Worm (Caenorhabditis elegans) whole organism, early embryonic: ENCODE results near the gene R11G1.7.

Experiments used
- B0310.2 ChIP-seq: sonication (generic microtip); optimal IDR thresholded peaks from 2 replicates; lab custom pipeline; 2016; ENCODE audit warnings: mild to moderate bottlenecking, missing genetic modification characterization, missing compliant biosample characterization
- F13C5.2 ChIP-seq: sonication (generic microtip); optimal IDR thresholded peaks from 2 replicates; lab custom pipeline; 2017; ENCODE audit warnings: mild to moderate bottlenecking, missing genetic modification characterization, inconsistent platforms, missing compliant biosample characterization
- aly-1 ChIP-seq: sonication (generic microtip); optimal IDR thresholded peaks from 2 replicates; lab custom pipeline; 2016; ENCODE audit warnings: missing genetic modification characterization, missing compliant biosample characterization
- ama-1 ChIP-seq: fragments of 150-350 bp; optimal IDR thresholded peaks from 2 replicates; lab custom pipeline; 2014
- ceh-13 ChIP-seq: fragments of 200-800 bp; sonication (Bioruptor generic); optimal IDR thresholded peaks from 2 replicates; lab custom pipeline; 2018; ENCODE audit warnings: mild to moderate bottlenecking, missing genetic modification characterization, missing compliant biosample characterization
- ceh-36 ChIP-seq: sonication (generic microtip); optimal IDR thresholded peaks from 2 replicates; lab custom pipeline; 2016; ENCODE audit warnings: missing genetic modification characterization, inconsistent platforms, missing compliant biosample characterization
- ets-7 ChIP-seq: sonication (generic microtip); optimal IDR thresholded peaks from 2 replicates; lab custom pipeline; 2016; ENCODE audit warnings: missing genotype, missing genetic modification characterization, missing compliant biosample characterization
- flt-1 ChIP-seq: fragments of 200-800 bp; sonication (Bioruptor generic); IDR thresholded peaks from 2 replicates; pipeline ENCODE4 v1.3.6; 2022; ENCODE audit warnings: missing genetic modification characterization, missing compliant biosample characterization
- hmbx-1 ChIP-seq: sonication (generic microtip); optimal IDR thresholded peaks from 2 replicates; lab custom pipeline; 2016; ENCODE audit warnings: mild to moderate bottlenecking, missing genetic modification characterization, missing compliant biosample characterization
- hmg-4 ChIP-seq: fragments of 200-800 bp; sonication (Bioruptor generic); optimal IDR thresholded peaks from 2 replicates; lab custom pipeline; 2018; ENCODE audit warnings: mild to moderate bottlenecking, missing genetic modification characterization, missing compliant biosample characterization
- hnd-1 ChIP-seq: sonication (generic microtip); optimal IDR thresholded peaks from 2 replicates; lab custom pipeline; 2016; ENCODE audit warnings: missing genetic modification characterization, missing compliant biosample characterization
- pes-1 ChIP-seq: fragments of 200-800 bp; sonication (Bioruptor generic); IDR thresholded peaks from 2 replicates; pipeline ENCODE4 v1.3.6; 2022; ENCODE audit warnings: missing genetic modification reagents, missing genetic modification characterization, missing compliant biosample characterization
- scrt-1 ChIP-seq: fragments of 200-800 bp; sonication (Bioruptor generic); IDR thresholded peaks from 2 replicates; pipeline ENCODE4 v1.3.6; 2022; ENCODE audit warnings: missing genetic modification characterization, missing compliant biosample characterization
- sea-1 ChIP-seq: fragments of 200-800 bp; sonication (Bioruptor generic); conservative IDR thresholded peaks from 2 replicates; pipeline ENCODE4 v1.3.6; 2022; ENCODE audit warnings: missing genetic modification characterization, missing compliant biosample characterization
- tbx-11 ChIP-seq: fragments of 200-800 bp; sonication (Bioruptor generic); IDR thresholded peaks from 2 replicates; pipeline ENCODE4 v1.3.6; 2022; ENCODE audit warnings: missing genetic modification characterization, missing compliant biosample characterization
- tbx-37 ChIP-seq: fragments of 200-800 bp; sonication (Bioruptor generic); conservative IDR thresholded peaks from 2 replicates; pipeline ENCODE4 v1.3.6; 2022; ENCODE audit warnings: missing genetic modification reagents, missing genetic modification characterization, missing compliant biosample characterization
- tra-4 ChIP-seq: sonication (generic microtip); optimal IDR thresholded peaks from 2 replicates; lab custom pipeline; 2017; ENCODE audit warnings: missing genetic modification characterization, missing compliant biosample characterization

Gene R11G1.7

DNA sequence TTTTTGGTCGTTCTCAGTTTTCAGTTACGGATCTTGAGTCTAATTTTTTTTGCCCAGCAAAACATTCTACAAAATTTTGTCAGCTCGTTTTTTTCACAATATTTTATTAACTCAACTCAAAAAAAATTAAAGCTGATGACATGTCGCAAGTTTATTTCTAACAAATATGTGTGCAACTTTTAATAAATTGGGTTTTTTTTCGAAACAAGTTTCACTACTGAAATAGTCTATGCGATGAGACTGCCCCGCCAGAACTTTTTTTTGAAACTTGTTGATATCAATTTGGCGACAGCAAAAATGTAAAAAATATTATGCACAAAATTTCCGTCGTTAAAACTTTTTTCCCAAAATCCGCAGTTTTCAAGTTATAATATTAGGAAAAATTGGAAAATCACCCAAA lies 32.9 kb upstream of the R11G1.7 start, which contains the start of gene C18B2.2:
C18B2.2 (plus strand) TSS at position 301 of the 400 bp plus-strand sequence.
- TF ChIP-seq tra-4 (tag; lab: Kevin White, UChicago) = no peak
- TF ChIP-seq ama-1 (lab: Kevin White, UChicago) = no peak
- TF ChIP-seq pes-1 (GFP tag; lab: Robert Waterston, UW) = no peak
- no peak for TF ChIP-seq hnd-1 (tag; lab: Kevin White, UChicago)
- no peak for TF ChIP-seq tbx-37 (GFP tag; lab: Robert Waterston, UW)
- no peak for TF ChIP-seq hmg-4
- no peak for TF ChIP-seq hmbx-1 (tag; lab: Kevin White, UChicago)
- TF ChIP-seq scrt-1 (GFP tag; lab: Robert Waterston, UW) = no peak
- no peak for TF ChIP-seq ceh-36 (tag; lab: Kevin White, UChicago)
- no peak for TF ChIP-seq B0310.2
- no peak for TF ChIP-seq tbx-11 (GFP tag; lab: Robert Waterston, UW)
- no peak for TF ChIP-seq aly-1 (tag; lab: Kevin White, UChicago)
- TF ChIP-seq F13C5.2 (tag; lab: Kevin White, UChicago) = no peak
- no peak for TF ChIP-seq ceh-13 (GFP tag; lab: Kevin White, UChicago)
- no peak for TF ChIP-seq sea-1 (GFP tag; lab: Robert Waterston, UW)
- TF ChIP-seq ets-7 (tag; lab: Kevin White, UChicago) = no peak
- TF ChIP-seq flt-1 (GFP tag; lab: Robert Waterston, UW) = no peak

DNA sequence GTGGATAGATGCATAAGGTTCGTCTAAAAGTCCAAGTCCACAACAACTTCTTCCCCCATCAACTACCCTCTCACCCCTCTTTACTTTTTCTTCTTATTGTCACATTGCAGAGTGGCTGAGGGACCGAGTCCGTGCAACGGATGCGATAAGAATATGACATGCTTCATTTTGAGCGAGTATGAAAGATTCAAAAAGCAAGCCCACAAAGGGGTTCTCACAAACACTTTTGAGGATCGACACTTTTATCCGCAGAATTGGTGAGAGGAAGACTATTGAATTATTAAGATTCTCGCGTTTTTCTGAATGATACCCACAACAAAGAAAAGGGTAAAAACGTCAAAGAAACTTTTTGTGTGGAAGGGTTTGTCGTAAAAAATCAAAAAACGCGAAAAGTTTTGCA lies 30.5 kb upstream of the R11G1.7 start:
- no peak for TF ChIP-seq scrt-1 (GFP tag; lab: Robert Waterston, UW)
- no peak for TF ChIP-seq F13C5.2 (tag; lab: Kevin White, UChicago)
- TF ChIP-seq ama-1 (lab: Kevin White, UChicago) = no peak
- TF ChIP-seq flt-1 (GFP tag; lab: Robert Waterston, UW) = no peak
- no peak for TF ChIP-seq hnd-1 (tag; lab: Kevin White, UChicago)
- no peak for TF ChIP-seq tbx-37 (GFP tag; lab: Robert Waterston, UW)
- TF ChIP-seq sea-1 (GFP tag; lab: Robert Waterston, UW) = no peak
- TF ChIP-seq aly-1 (tag; lab: Kevin White, UChicago) = no peak
- no peak for TF ChIP-seq ceh-13 (GFP tag; lab: Kevin White, UChicago)
- TF ChIP-seq pes-1 (GFP tag; lab: Robert Waterston, UW) = no peak
- TF ChIP-seq hmbx-1 (tag; lab: Kevin White, UChicago) = no peak
- no peak for TF ChIP-seq B0310.2
- no peak for TF ChIP-seq hmg-4
- TF ChIP-seq ceh-36 (tag; lab: Kevin White, UChicago) = no peak
- no peak for TF ChIP-seq tbx-11 (GFP tag; lab: Robert Waterston, UW)
- TF ChIP-seq ets-7 (tag; lab: Kevin White, UChicago) = no peak
- no peak for TF ChIP-seq tra-4 (tag; lab: Kevin White, UChicago)

DNA sequence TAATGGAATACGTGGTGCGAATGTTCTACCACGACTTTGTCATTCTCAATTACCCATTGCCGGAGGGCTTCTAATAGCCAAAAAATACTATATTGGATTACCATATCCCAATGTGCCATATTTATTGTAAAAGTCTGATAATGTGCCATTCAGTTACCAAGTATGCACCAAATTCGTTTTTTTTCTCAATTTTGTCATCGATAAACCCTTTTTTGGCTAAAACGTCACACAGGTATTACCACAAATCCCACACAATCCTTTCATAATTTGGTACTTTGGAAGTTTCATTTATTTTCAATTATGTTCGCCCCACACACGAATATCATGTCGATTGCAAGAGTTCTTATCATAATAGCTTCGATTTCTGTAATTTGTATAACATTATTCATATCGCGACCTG lies 28.1 kb upstream of the R11G1.7 start, which contains the start of gene vep-2:
vep-2 (plus strand) TSS at position 301 of the 400 bp plus-strand sequence.
- TF ChIP-seq tra-4 (tag; lab: Kevin White, UChicago) (no peak), ceh-13 (GFP tag; lab: Kevin White, UChicago) (no peak), aly-1 (tag; lab: Kevin White, UChicago) (no peak), hnd-1 (tag; lab: Kevin White, UChicago) (no peak), B0310.2 (no peak), tbx-37 (GFP tag; lab: Robert Waterston, UW) (no peak), hmbx-1 (tag; lab: Kevin White, UChicago) (no peak), ceh-36 (tag; lab: Kevin White, UChicago) (no peak), pes-1 (GFP tag; lab: Robert Waterston, UW) (no peak), F13C5.2 (tag; lab: Kevin White, UChicago) (no peak), scrt-1 (GFP tag; lab: Robert Waterston, UW) (no peak), sea-1 (GFP tag; lab: Robert Waterston, UW) (no peak), tbx-11 (GFP tag; lab: Robert Waterston, UW) (no peak)

DNA sequence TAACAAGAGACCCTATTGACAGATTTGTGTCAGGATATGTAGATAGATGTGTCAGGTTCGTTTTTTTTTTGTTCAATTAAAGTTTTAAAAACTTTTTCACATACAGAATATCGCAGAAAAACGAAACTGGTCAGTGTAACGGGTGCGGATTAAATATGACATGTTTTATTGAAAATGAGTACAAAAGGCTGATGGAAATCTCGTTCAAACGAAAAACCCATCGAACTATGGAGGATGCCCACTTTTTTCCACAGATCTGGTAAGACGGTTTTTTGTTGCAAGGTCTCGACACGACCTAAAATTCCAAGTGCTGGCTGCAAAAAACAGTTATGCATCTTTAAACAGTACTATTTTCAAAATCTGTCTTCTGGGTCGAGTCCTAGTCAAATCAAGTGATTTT lies 26.0 kb upstream of the R11G1.7 start:
- TF ChIP-seq tbx-37 (GFP tag; lab: Robert Waterston, UW) = no peak
- TF ChIP-seq B0310.2 = no peak
- no peak for TF ChIP-seq hnd-1 (tag; lab: Kevin White, UChicago)

DNA sequence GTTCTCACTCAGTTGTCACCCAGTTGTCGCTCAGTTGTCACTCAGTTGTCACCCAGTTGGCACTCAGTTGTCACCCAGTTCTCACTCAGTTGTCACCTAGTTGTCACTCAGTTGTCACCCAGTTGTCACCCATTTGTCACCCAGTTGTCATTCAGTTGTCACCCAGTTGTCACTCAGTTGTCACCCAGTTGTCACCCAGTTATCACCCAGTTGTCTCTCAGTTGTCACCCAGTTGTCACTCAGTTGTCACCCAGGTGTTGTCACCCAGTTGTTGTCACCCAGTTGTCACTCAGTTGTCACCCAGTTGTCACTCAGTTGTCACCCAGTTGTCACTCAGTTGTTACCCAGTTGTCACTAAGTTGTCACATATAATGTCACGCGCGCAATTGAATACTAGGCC lies 24.5 kb upstream of the R11G1.7 start:
- TF ChIP-seq scrt-1 (GFP tag; lab: Robert Waterston, UW) (0 out of 2 replicates have a peak, but pooled peaks have one; percentile 60), sea-1 (GFP tag; lab: Robert Waterston, UW) (peak; percentile 72; the same call in 1 of the 2 replicates), tbx-11 (GFP tag; lab: Robert Waterston, UW) (peak; percentile 65), ama-1 (lab: Kevin White, UChicago) (no peak)

DNA sequence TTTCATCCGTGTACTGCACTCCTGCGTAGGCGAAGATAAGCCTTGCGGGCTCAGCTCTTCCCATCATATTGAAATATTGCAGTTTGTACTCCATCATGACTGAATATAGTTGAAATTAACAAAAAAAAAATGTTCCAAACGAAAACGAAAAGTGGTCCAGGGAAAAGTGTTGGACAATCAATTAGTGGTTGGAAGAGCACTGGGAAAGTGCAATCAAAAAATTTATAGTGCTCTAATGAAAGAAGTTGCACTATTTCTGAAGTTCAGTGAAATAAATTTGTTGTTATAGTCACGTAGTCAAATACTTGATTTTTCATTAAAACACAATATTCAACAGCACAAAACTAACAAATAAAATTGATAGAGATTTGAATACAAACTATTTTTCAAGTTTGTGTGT lies 22.4 kb upstream of the R11G1.7 start, which contains the start of gene gst-11:
gst-11 (minus strand) TSS at position 101 of the 400 bp plus-strand sequence.
- TF ChIP-seq ceh-36 (tag; lab: Kevin White, UChicago) (no peak), hmg-4 (no peak), pes-1 (GFP tag; lab: Robert Waterston, UW) (no peak), flt-1 (GFP tag; lab: Robert Waterston, UW) (no peak), ets-7 (tag; lab: Kevin White, UChicago) (no peak), ceh-13 (GFP tag; lab: Kevin White, UChicago) (no peak), aly-1 (tag; lab: Kevin White, UChicago) (no peak)

DNA sequence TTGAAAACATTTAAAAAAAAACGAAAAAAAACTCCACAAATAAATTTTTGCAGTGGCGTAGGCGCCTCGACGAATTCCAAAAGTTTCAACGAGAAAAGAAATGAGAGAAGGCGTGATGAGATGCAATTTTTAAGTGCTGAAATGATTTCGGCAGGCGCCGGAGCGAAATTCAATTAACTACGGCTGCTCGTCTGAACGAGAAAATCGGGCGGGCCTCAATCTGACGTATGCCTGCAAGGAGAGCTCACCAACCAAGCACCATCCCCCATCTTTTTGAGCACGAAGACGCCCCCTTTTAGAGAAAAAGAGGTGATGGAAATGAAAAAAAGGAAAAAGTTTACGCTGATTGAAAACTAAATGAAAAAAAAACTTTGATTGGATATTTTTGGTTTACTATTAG lies 21.3 kb upstream of the R11G1.7 start:
- TF ChIP-seq flt-1 (GFP tag; lab: Robert Waterston, UW) (no peak), aly-1 (tag; lab: Kevin White, UChicago) (no peak), B0310.2 (no peak), tbx-11 (GFP tag; lab: Robert Waterston, UW) (no peak), hmg-4 (no peak), ama-1 (lab: Kevin White, UChicago) (no peak), ceh-36 (tag; lab: Kevin White, UChicago) (no peak), hnd-1 (tag; lab: Kevin White, UChicago) (no peak)
